Fruit fly (Drosophila melanogaster): ENCODE results near the gene CG32576.

CG32576 gene

DNA sequence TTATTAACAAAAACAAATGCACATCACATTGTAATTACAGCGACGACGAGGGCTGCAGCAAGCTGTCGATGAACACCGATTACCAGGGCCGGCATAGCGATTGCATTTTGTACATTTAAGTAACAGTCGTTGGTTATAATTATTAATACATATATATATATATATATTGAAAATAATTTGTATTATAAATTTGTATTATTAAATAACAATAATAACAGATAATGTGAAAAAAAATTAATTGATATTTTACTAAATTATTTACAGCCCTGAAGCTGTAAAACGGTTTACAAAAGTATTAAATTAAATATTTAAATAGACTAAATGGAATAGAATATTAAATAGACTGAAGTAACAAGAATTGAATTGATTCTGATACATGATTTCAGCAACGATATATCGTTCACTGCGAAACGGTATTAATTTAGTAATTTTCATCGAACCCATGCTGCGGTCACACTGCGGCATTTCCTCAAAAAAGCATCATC is 12.4 kb downstream of the CG32576 start, which contains the start of the genes kat80 and Prosalpha4 (continued):
- peak; percentile 29 for TF ChIP-seq D19A (tag; optimal IDR thresholded peaks at IDR 0.05)
- no peak for TF ChIP-seq Dad (GFP tag; optimal IDR thresholded peaks at IDR 0.05)
- peak; percentile 68; the same call in 1 of the 2 replicates for TF ChIP-seq CG10366 (GFP tag; IDR thresholded peaks at IDR 0.05)
- no peak for TF ChIP-seq esg (GFP tag; conservative IDR thresholded peaks at IDR 0.05)
- TF ChIP-seq dpn (GFP tag; optimal IDR thresholded peaks at IDR 0.05): peak; percentile 13 to 43
- peak; percentile 32 for TF ChIP-seq CG13296 (GFP tag; optimal IDR thresholded peaks at IDR 0.05)
- no peak for TF ChIP-seq Lpt (GFP tag; optimal IDR thresholded peaks at IDR 0.05)
- no peak for TF ChIP-seq cas (GFP tag; IDR thresholded peaks at IDR 0.05)
- TF ChIP-seq CG14667 (GFP tag; IDR thresholded peaks at IDR 0.05): 0 out of 2 replicates have a peak, but pooled peaks have one; percentile 15
- no peak for TF ChIP-seq sim (GFP tag; IDR thresholded peaks at IDR 0.05)
- TF ChIP-seq ro (GFP tag; IDR thresholded peaks at IDR 0.05): no peak
- TF ChIP-seq NC2α (GFP tag; optimal IDR thresholded peaks at IDR 0.05): no peak
- no peak for TF ChIP-seq en (GFP tag; optimal IDR thresholded peaks at IDR 0.05)
- no peak for TF ChIP-seq CG18476 (GFP tag; optimal IDR thresholded peaks at IDR 0.05)
- TF ChIP-seq Lhr (GFP tag; optimal IDR thresholded peaks at IDR 0.05): no peak
- TF ChIP-seq Sin3A (optimal IDR thresholded peaks at IDR 0.05): no peak
- TF ChIP-seq dimm (GFP tag; IDR thresholded peaks at IDR 0.05): no peak
- TF ChIP-seq HmgD (GFP tag; optimal IDR thresholded peaks at IDR 0.05): no peak
- TF ChIP-seq sna (GFP tag; IDR thresholded peaks at IDR 0.05; ENCODE audit: partially characterized antibody): no peak
- no peak for TF ChIP-seq disco-r (GFP tag; optimal IDR thresholded peaks at IDR 0.05)
- TF ChIP-seq Hr3 (GFP tag; optimal IDR thresholded peaks at IDR 0.05): peak; percentile 86
- TF ChIP-seq Camta (GFP tag; optimal IDR thresholded peaks at IDR 0.05): no peak
- TF ChIP-seq schlank (tag; optimal IDR thresholded peaks at IDR 0.05): peak; percentile 24
- TF ChIP-seq CG11398 (GFP tag; optimal IDR thresholded peaks at IDR 0.05): no peak
- no peak for TF ChIP-seq gro (GFP tag; optimal IDR thresholded peaks at IDR 0.05)
- peak; percentile 3 for TF ChIP-seq Antp (GFP tag; optimal IDR thresholded peaks at IDR 0.05)
- TF ChIP-seq CG6683 (GFP tag; optimal IDR thresholded peaks at IDR 0.05): no peak
- TF ChIP-seq her (GFP tag; optimal IDR thresholded peaks at IDR 0.05): no peak
- TF ChIP-seq CG4854 (GFP tag; optimal IDR thresholded peaks at IDR 0.05): no peak
- no peak for TF ChIP-seq gcm2 (GFP tag; optimal IDR thresholded peaks at IDR 0.05)
- TF ChIP-seq psq (GFP tag; optimal IDR thresholded peaks at IDR 0.05): no peak
- TF ChIP-seq h (optimal IDR thresholded peaks at IDR 0.05): no peak
- peak; percentile 22 for TF ChIP-seq Blimp-1 (GFP tag; optimal IDR thresholded peaks at IDR 0.05)
- no peak for TF ChIP-seq wdn (GFP tag; IDR thresholded peaks at IDR 0.05)
- peak; percentile 58; the same call in 1 of the 2 replicates for TF ChIP-seq bbx (GFP tag; IDR thresholded peaks at IDR 0.05; ENCODE audit: partially characterized antibody)
- 0 out of 2 replicates have a peak, but pooled peaks have one; percentile 11 for TF ChIP-seq CG17328 (GFP tag; IDR thresholded peaks at IDR 0.05)
- TF ChIP-seq CG12769 (tag; optimal IDR thresholded peaks at IDR 0.05): no peak
- peak; percentile 42; the same call in 2 of the 3 replicates for TF ChIP-seq CG6791 (GFP tag; IDR thresholded peaks at IDR 0.05; ENCODE audit: partially characterized antibody)
- TF ChIP-seq Asciz (GFP tag; optimal IDR thresholded peaks at IDR 0.05): no peak
- TF ChIP-seq CG18011 (GFP tag; optimal IDR thresholded peaks at IDR 0.05): no peak
- no peak for TF ChIP-seq MESR4 (GFP tag; optimal IDR thresholded peaks at IDR 0.05)
- TF ChIP-seq CG17802 (tag; optimal IDR thresholded peaks at IDR 0.05): no peak
- peak; percentile 62 for TF ChIP-seq CG13894 (tag; optimal IDR thresholded peaks at IDR 0.05)
- TF ChIP-seq H15 (GFP tag; IDR thresholded peaks at IDR 0.05): no peak
- no peak for TF ChIP-seq Ada2b (GFP tag; IDR thresholded peaks at IDR 0.05)
- TF ChIP-seq tup (GFP tag; optimal IDR thresholded peaks at IDR 0.05): no peak
- TF ChIP-seq Side (GFP tag; optimal IDR thresholded peaks at IDR 0.05): no peak
- peak; percentile 64 for TF ChIP-seq CG31441 (GFP tag; IDR thresholded peaks at IDR 0.05)
- no peak for TF ChIP-seq chif (GFP tag; optimal IDR thresholded peaks at IDR 0.05)
- TF ChIP-seq pum (GFP tag; optimal IDR thresholded peaks at IDR 0.05): no peak
- TF ChIP-seq slou (GFP tag; optimal IDR thresholded peaks at IDR 0.05): no peak
- no peak for TF ChIP-seq Bteb2 (GFP tag; optimal IDR thresholded peaks at IDR 0.05)
